Worm (Caenorhabditis elegans): ENCODE results near the gene dagl-2.

DNA sequence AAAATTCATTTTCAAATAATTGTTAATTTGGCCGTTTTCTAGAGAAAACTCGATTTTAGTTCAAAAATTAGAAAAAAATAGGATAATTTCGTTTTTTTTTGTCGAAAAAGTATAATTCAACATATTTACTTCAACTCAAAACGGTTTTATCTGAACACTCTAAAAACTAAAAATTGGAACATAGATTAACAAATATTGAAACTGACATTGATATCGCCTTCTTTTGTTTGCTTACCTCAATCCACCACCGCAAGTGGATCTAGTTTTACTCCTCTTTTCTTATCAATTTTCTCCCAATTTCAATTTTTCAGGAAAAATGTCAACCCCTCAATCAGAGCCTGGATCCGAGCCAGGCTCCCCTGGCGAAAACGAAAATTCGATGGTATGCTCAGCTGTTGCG lies 18.2 kb downstream of the dagl-2 start, which contains the start of gene ptl-1:
- TF ChIP-seq him-1 (tag; optimal IDR thresholded peaks at IDR 0.05), result no peak
- TF ChIP-seq W03F9.2 (tag; optimal IDR thresholded peaks at IDR 0.05), result no peak
- no peak for TF ChIP-seq dao-5 (tag; optimal IDR thresholded peaks at IDR 0.05)

Data from whole organism, L4/young adult.